Worm (Caenorhabditis elegans): ENCODE data around the gene tba-4.

tba-4 gene

ce11 chrII:10953065-10953464, 34.6 kb downstream of the tba-4 start, which contains the start of gene nos-1:
TSS of gene nos-1 (minus strand) at chrII:10953165.
- TF ChIP-seq hnd-1 (tag; optimal IDR thresholded peaks at IDR 0.05), result no peak
- TF ChIP-seq ets-7 (tag; optimal IDR thresholded peaks at IDR 0.05), result no peak
- TF ChIP-seq scrt-1 (GFP tag; IDR thresholded peaks at IDR 0.05), result no peak

DNA sequence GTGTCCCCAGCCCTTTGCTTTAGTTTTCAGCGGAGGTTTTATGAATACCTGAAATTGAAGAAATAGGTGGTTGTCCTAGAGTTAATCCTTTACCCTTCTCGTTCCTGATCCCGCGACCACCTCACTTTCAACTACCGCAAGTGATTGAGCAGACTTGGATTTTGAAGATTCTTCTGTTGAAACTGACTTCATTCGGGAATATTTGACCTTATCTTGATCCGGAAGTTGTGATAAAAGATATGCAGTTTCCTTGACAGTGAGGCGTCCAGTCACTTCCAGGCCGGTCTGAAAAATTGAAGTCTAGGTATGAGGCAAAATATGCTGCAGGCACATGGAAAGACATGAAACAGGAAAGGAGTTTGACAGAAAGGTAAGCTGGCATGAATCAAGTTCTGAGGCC, 36.6 kb downstream of the tba-4 start:
- TF ChIP-seq sea-1 (GFP tag; conservative IDR thresholded peaks at IDR 0.05) (no peak), flt-1 (GFP tag; IDR thresholded peaks at IDR 0.05) (no peak), ceh-13 (GFP tag; optimal IDR thresholded peaks at IDR 0.05) (no peak), tbx-11 (GFP tag; IDR thresholded peaks at IDR 0.05) (no peak), F13C5.2 (tag; optimal IDR thresholded peaks at IDR 0.05) (no peak), tra-4 (tag; optimal IDR thresholded peaks at IDR 0.05) (no peak), tbx-37 (GFP tag; conservative IDR thresholded peaks at IDR 0.05) (no peak), B0310.2 (tag; optimal IDR thresholded peaks at IDR 0.05) (no peak), ceh-36 (tag; optimal IDR thresholded peaks at IDR 0.05) (no peak), ama-1 (optimal IDR thresholded peaks at IDR 0.05) (no peak), pes-1 (GFP tag; IDR thresholded peaks at IDR 0.05) (no peak), aly-1 (tag; optimal IDR thresholded peaks at IDR 0.05) (no peak)

ce11 chrII:10956793-10957192, 38.3 kb downstream of the tba-4 start, which contains the start of gene R03D7.8:
TSS of gene R03D7.8 (minus strand) at chrII:10956893.
- TF ChIP-seq B0310.2 (tag; optimal IDR thresholded peaks at IDR 0.05), result no peak
- TF ChIP-seq hmg-4 (GFP tag; optimal IDR thresholded peaks at IDR 0.05), result no peak
- TF ChIP-seq ceh-36 (tag; optimal IDR thresholded peaks at IDR 0.05), result no peak
- no peak for TF ChIP-seq tbx-11 (GFP tag; IDR thresholded peaks at IDR 0.05)
- TF ChIP-seq pes-1 (GFP tag; IDR thresholded peaks at IDR 0.05), result no peak
- no peak for TF ChIP-seq tbx-37 (GFP tag; conservative IDR thresholded peaks at IDR 0.05)
- no peak for TF ChIP-seq aly-1 (tag; optimal IDR thresholded peaks at IDR 0.05)
- TF ChIP-seq tra-4 (tag; optimal IDR thresholded peaks at IDR 0.05), result no peak
- no peak for TF ChIP-seq scrt-1 (GFP tag; IDR thresholded peaks at IDR 0.05)
- no peak for TF ChIP-seq ama-1 (optimal IDR thresholded peaks at IDR 0.05)
- no peak for TF ChIP-seq sea-1 (GFP tag; conservative IDR thresholded peaks at IDR 0.05)
- TF ChIP-seq hnd-1 (tag; optimal IDR thresholded peaks at IDR 0.05), result no peak
- TF ChIP-seq ets-7 (tag; optimal IDR thresholded peaks at IDR 0.05), result no peak
- TF ChIP-seq hmbx-1 (tag; optimal IDR thresholded peaks at IDR 0.05), result no peak
- TF ChIP-seq flt-1 (GFP tag; IDR thresholded peaks at IDR 0.05), result no peak

ce11 chrII:10959138-10959537, 40.6 kb downstream of the tba-4 start:
- TF ChIP-seq tra-4 (tag; optimal IDR thresholded peaks at IDR 0.05) (no peak), aly-1 (tag; optimal IDR thresholded peaks at IDR 0.05) (no peak), hmbx-1 (tag; optimal IDR thresholded peaks at IDR 0.05) (no peak), B0310.2 (tag; optimal IDR thresholded peaks at IDR 0.05) (no peak), hmg-4 (GFP tag; optimal IDR thresholded peaks at IDR 0.05) (no peak), ceh-13 (GFP tag; optimal IDR thresholded peaks at IDR 0.05) (no peak), sea-1 (GFP tag; conservative IDR thresholded peaks at IDR 0.05) (no peak), ama-1 (optimal IDR thresholded peaks at IDR 0.05) (no peak), F13C5.2 (tag; optimal IDR thresholded peaks at IDR 0.05) (no peak), ceh-36 (tag; optimal IDR thresholded peaks at IDR 0.05) (no peak), tbx-11 (GFP tag; IDR thresholded peaks at IDR 0.05) (no peak)

- TF ChIP-seq tbx-11 (GFP tag; IDR thresholded peaks at IDR 0.05) (no peak), ama-1 (optimal IDR thresholded peaks at IDR 0.05) (no peak), ets-7 (tag; optimal IDR thresholded peaks at IDR 0.05) (no peak), hmbx-1 (tag; optimal IDR thresholded peaks at IDR 0.05) (no peak), ceh-13 (GFP tag; optimal IDR thresholded peaks at IDR 0.05) (no peak), tra-4 (tag; optimal IDR thresholded peaks at IDR 0.05) (no peak), aly-1 (tag; optimal IDR thresholded peaks at IDR 0.05) (no peak), tbx-37 (GFP tag; conservative IDR thresholded peaks at IDR 0.05) (no peak), pes-1 (GFP tag; IDR thresholded peaks at IDR 0.05) (no peak), F13C5.2 (tag; optimal IDR thresholded peaks at IDR 0.05) (no peak), ceh-36 (tag; optimal IDR thresholded peaks at IDR 0.05) (no peak)
Measured at ce11 chrII:10959676-10960075, 41.2 kb downstream of the tba-4 start.

- TF ChIP-seq aly-1 (tag; optimal IDR thresholded peaks at IDR 0.05), result no peak
- TF ChIP-seq pes-1 (GFP tag; IDR thresholded peaks at IDR 0.05), result no peak
- no peak for TF ChIP-seq tbx-11 (GFP tag; IDR thresholded peaks at IDR 0.05)
- no peak for TF ChIP-seq scrt-1 (GFP tag; IDR thresholded peaks at IDR 0.05)
- TF ChIP-seq F13C5.2 (tag; optimal IDR thresholded peaks at IDR 0.05), result no peak
- no peak for TF ChIP-seq hmg-4 (GFP tag; optimal IDR thresholded peaks at IDR 0.05)
- TF ChIP-seq ceh-13 (GFP tag; optimal IDR thresholded peaks at IDR 0.05), result no peak
- no peak for TF ChIP-seq hmbx-1 (tag; optimal IDR thresholded peaks at IDR 0.05)
Measured at ce11 chrII:10964748-10965147, 46.2 kb downstream of the tba-4 start.

Data from whole organism, early embryonic.